Worm (Caenorhabditis elegans) whole organism, young adult: ENCODE data around the gene viro-2.

Source experiments
- B0035.1 ChIP-seq: sonication (generic microtip); optimal IDR thresholded peaks from 2 replicates; lab custom pipeline; 2016; ENCODE audit warnings: missing genetic modification characterization, mild to moderate bottlenecking, missing compliant biosample characterization, missing genotype, missing genetic modification reagents
- T26A5.8 ChIP-seq: sonication (generic microtip); optimal IDR thresholded peaks from 2 replicates; lab custom pipeline; 2016; ENCODE audit warnings: missing genetic modification characterization, missing compliant biosample characterization
- ets-4 ChIP-seq: fragments of 200-800 bp; sonication (Bioruptor generic); optimal IDR thresholded peaks from 2 replicates; lab custom pipeline; 2018; ENCODE audit warnings: mild to moderate bottlenecking, missing genetic modification characterization, missing compliant biosample characterization
- lin-40 ChIP-seq: sonication (generic microtip); optimal IDR thresholded peaks from 2 replicates; lab custom pipeline; 2016; ENCODE audit warnings: missing genetic modification characterization, mild to moderate bottlenecking, missing compliant biosample characterization, missing genotype, missing genetic modification reagents
- nfya-2 ChIP-seq: fragments of 200-800 bp; sonication (Bioruptor generic); IDR thresholded peaks from 2 replicates; pipeline ENCODE4 v1.3.6; 2022; ENCODE audit warnings: missing genetic modification reagents, missing genetic modification characterization, missing compliant biosample characterization
- snpc-4 ChIP-seq, 5 experiments: fragments of 150-350 bp in 1 of 5; sonication (generic microtip) in 4 of 5; optimal IDR thresholded peaks; 2 replicates each; lab custom pipeline; 2014 to 2018; ENCODE audit warnings: missing genetic modification characterization in 5 of 5, missing biosample characterization in 3 of 5, antibody characterized with exemption in 2 of 5, mild to moderate bottlenecking in 2 of 5, missing compliant biosample characterization in 2 of 5, missing genotype in 2 of 5, moderate library complexity in 2 of 5, missing genetic modification reagents in 1 of 5
- unc-62 ChIP-seq: fragments of 150-350 bp; optimal IDR thresholded peaks from 2 replicates; lab custom pipeline; 2014; ENCODE audit warnings: missing biosample characterization, missing genetic modification reagents, missing genetic modification characterization
- ztf-26 ChIP-seq: sonication (generic microtip); optimal IDR thresholded peaks from 2 replicates; lab custom pipeline; 2017; ENCODE audit warnings: missing genetic modification characterization, missing compliant biosample characterization

DNA sequence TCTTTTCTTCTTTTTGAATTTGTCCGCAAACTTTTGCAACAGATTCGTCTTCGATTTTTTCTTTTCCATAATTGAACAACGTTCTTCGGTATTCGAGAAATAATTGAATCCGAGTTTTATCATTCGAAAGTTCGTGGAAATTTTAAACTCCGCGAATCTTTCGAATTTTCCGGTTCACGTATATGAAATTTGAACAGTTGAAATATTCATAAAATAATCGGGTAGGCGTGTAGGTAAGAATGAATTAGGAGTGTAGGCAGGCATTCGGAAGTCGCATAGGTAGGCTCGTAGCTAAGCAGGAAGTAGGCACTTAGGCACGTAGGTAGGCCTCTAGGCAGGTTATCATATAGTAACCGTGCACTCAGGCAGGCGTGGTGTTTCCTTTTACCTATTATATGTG is 9.5 kb downstream of the viro-2 start, which contains the start of gene B0280.11:
- TF ChIP-seq snpc-4 (GFP tag; optimal IDR thresholded peaks at IDR 0.05; lab: Kevin White, UChicago) (no peak), snpc-4 (tag; optimal IDR thresholded peaks at IDR 0.05; lab: Kevin White, UChicago) (no peak), T26A5.8 (tag; lab: Kevin White, UChicago) (no peak), lin-40 (tag; lab: Kevin White, UChicago) (no peak), ets-4 (GFP tag; lab: Kevin White, UChicago) (no peak), nfya-2 (GFP tag; lab: Robert Waterston, UW) (no peak), B0035.1 (no peak), ztf-26 (tag; lab: Kevin White, UChicago) (no peak), unc-62 (GFP tag; lab: Kevin White, UChicago) (no peak)
